Fruit fly (Drosophila melanogaster) whole organism, embryonic: ENCODE results near the gene CG33557.

Source experiments
- C15 ChIP-seq: fragments of 200-800 bp; sonication (Bioruptor generic); IDR thresholded peaks from 3 replicates; pipeline ENCODE4 v1.3.6; 2022; ENCODE audit warnings: missing biosample characterization, missing genetic modification characterization
- CG10209 ChIP-seq: fragments of 200-800 bp; sonication (Bioruptor generic); optimal IDR thresholded peaks from 3 replicates; lab custom pipeline; 2017; ENCODE audit warnings: missing biosample characterization, mild to moderate bottlenecking, missing genetic modification characterization, missing genetic modification reagents
- CG11398 ChIP-seq: fragments of 200-800 bp; sonication (Bioruptor generic); optimal IDR thresholded peaks from 2 replicates; lab custom pipeline; 2016; ENCODE audit warnings: missing biosample characterization, missing genetic modification characterization
- CG12071 ChIP-seq: fragments of 200-800 bp; sonication (Bioruptor generic); optimal IDR thresholded peaks from 3 replicates; lab custom pipeline; 2018; ENCODE audit warnings: missing biosample characterization, mild to moderate bottlenecking, missing genetic modification characterization
- CG14441 ChIP-seq: fragments of 200-800 bp; sonication (Bioruptor generic); IDR thresholded peaks from 2 replicates; pipeline ENCODE4 v1.3.6; 2022; ENCODE audit warnings: missing biosample characterization, missing genetic modification characterization
- CG15269 ChIP-seq: fragments of 200-800 bp; sonication (Bioruptor generic); optimal IDR thresholded peaks from 2 replicates; lab custom pipeline; 2018; ENCODE audit warnings: missing biosample characterization, mild to moderate bottlenecking, missing genetic modification characterization, moderate library complexity
- CG1832 ChIP-seq: fragments of 200-800 bp; sonication (Bioruptor generic); optimal IDR thresholded peaks from 2 replicates; lab custom pipeline; 2017; ENCODE audit warnings: missing biosample characterization, mild to moderate bottlenecking, missing genetic modification characterization, inconsistent platforms
- CG30403 ChIP-seq: fragments of 200-800 bp; sonication (Bioruptor generic); optimal IDR thresholded peaks from 3 replicates; lab custom pipeline; 2016; ENCODE audit warnings: missing biosample characterization, missing genetic modification characterization
- CG31388 ChIP-seq: fragments of 200-800 bp; sonication (Bioruptor generic); optimal IDR thresholded peaks from 2 replicates; lab custom pipeline; 2016; ENCODE audit warnings: missing biosample characterization, missing genetic modification characterization
- CG32772 ChIP-seq: fragments of 200-800 bp; sonication (Bioruptor generic); IDR thresholded peaks from 2 replicates; pipeline ENCODE4 v1.3.6; 2022; ENCODE audit warnings: missing biosample characterization, missing genetic modification characterization
- CG33213 ChIP-seq: fragments of 200-800 bp; sonication (Bioruptor generic); optimal IDR thresholded peaks from 3 replicates; lab custom pipeline; 2016; ENCODE audit warnings: missing biosample characterization, missing genetic modification characterization
- CG33557 ChIP-seq: fragments of 200-800 bp; sonication (Bioruptor generic); optimal IDR thresholded peaks from 2 replicates; lab custom pipeline; 2019; ENCODE audit warnings: missing biosample characterization, mild to moderate bottlenecking, missing genetic modification characterization, moderate library complexity
- CG4404 ChIP-seq: fragments of 200-800 bp; sonication (Bioruptor generic); IDR thresholded peaks from 2 replicates; pipeline ENCODE4 v1.3.6; 2022; ENCODE audit warnings: missing biosample characterization, missing genetic modification characterization
- CG4424 ChIP-seq: fragments of 200-800 bp; sonication (Bioruptor generic); optimal IDR thresholded peaks from 3 replicates; lab custom pipeline; 2016; ENCODE audit warnings: missing biosample characterization, missing genetic modification characterization
- CG4617 ChIP-seq: fragments of 200-800 bp; sonication (Bioruptor generic); optimal IDR thresholded peaks from 3 replicates; lab custom pipeline; 2016; ENCODE audit warnings: missing biosample characterization, missing genetic modification characterization, borderline replicate concordance
- CG5180 ChIP-seq: fragments of 200-800 bp; sonication (Bioruptor generic); optimal IDR thresholded peaks from 3 replicates; lab custom pipeline; 2017; ENCODE audit warnings: missing biosample characterization, missing genetic modification characterization, mild to moderate bottlenecking, moderate library complexity, missing genetic modification reagents
- CG7271 ChIP-seq: fragments of 200-800 bp; sonication (Bioruptor generic); optimal IDR thresholded peaks from 2 replicates; lab custom pipeline; 2018; ENCODE audit warnings: missing biosample characterization, mild to moderate bottlenecking, missing genetic modification characterization, moderate library complexity
- CG9437 ChIP-seq: fragments of 200-800 bp; sonication (Bioruptor generic); optimal IDR thresholded peaks from 2 replicates; lab custom pipeline; 2018; ENCODE audit warnings: missing biosample characterization, mild to moderate bottlenecking, missing genetic modification characterization
- CG9817 ChIP-seq: fragments of 200-800 bp; sonication (Bioruptor generic); optimal IDR thresholded peaks from 2 replicates; lab custom pipeline; 2018; ENCODE audit warnings: missing biosample characterization, mild to moderate bottlenecking, missing genetic modification characterization, moderate library complexity
- Dref ChIP-seq: fragments of 200-800 bp; sonication (Bioruptor generic); IDR thresholded peaks from 2 replicates; pipeline ENCODE4 v1.3.6; 2022; ENCODE audit warnings: missing biosample characterization, missing genetic modification characterization
- HLH3B ChIP-seq: fragments of 200-800 bp; sonication (Bioruptor generic); IDR thresholded peaks from 2 replicates; pipeline ENCODE4 v1.3.6; 2022; ENCODE audit warnings: missing biosample characterization, missing genetic modification characterization
- Hand ChIP-seq: fragments of 200-800 bp; sonication (Bioruptor generic); optimal IDR thresholded peaks from 2 replicates; lab custom pipeline; 2017; ENCODE audit warnings: mild to moderate bottlenecking, missing biosample characterization, missing genetic modification reagents, missing genetic modification characterization
- Hmr ChIP-seq: fragments of 200-800 bp; sonication (Bioruptor generic); optimal IDR thresholded peaks from 3 replicates; lab custom pipeline; 2017; ENCODE audit warnings: mild to moderate bottlenecking, missing biosample characterization, missing genetic modification reagents, missing genetic modification characterization
- MTF-1 ChIP-seq: fragments of 200-800 bp; sonication (Bioruptor generic); optimal IDR thresholded peaks from 2 replicates; lab custom pipeline; 2018; ENCODE audit warnings: missing biosample characterization, mild to moderate bottlenecking, missing genetic modification characterization, borderline replicate concordance
- Max ChIP-seq: fragments of 200-800 bp; sonication (Bioruptor generic); optimal IDR thresholded peaks from 2 replicates; lab custom pipeline; 2016; ENCODE audit warnings: missing biosample characterization, mild to moderate bottlenecking, missing genetic modification characterization
- Med ChIP-seq: fragments of 200-800 bp; sonication (Bioruptor generic); peaks from one replicate; lab custom pipeline; 2016; ENCODE audit warnings: missing biosample characterization, missing genetic modification characterization, mild to moderate bottlenecking, inconsistent platforms, moderate library complexity
- NC2β ChIP-seq: fragments of 200-800 bp; sonication (Bioruptor generic); optimal IDR thresholded peaks from 2 replicates; lab custom pipeline; 2016; ENCODE audit warnings: missing biosample characterization, missing genetic modification characterization
- Nf-YA ChIP-seq: fragments of 200-800 bp; sonication (Bioruptor generic); IDR thresholded peaks from 2 replicates; pipeline ENCODE4 v1.3.6; 2022; ENCODE audit warnings: missing biosample characterization, missing genetic modification characterization
- Rx ChIP-seq: fragments of 200-800 bp; sonication (Bioruptor generic); IDR thresholded peaks from 2 replicates; pipeline ENCODE4 v1.3.6; 2022; ENCODE audit warnings: missing biosample characterization, missing genetic modification characterization
- Side ChIP-seq: fragments of 200-800 bp; sonication (Bioruptor generic); optimal IDR thresholded peaks from 2 replicates; lab custom pipeline; 2016; ENCODE audit warnings: missing biosample characterization, missing genetic modification characterization
- ci ChIP-seq: fragments of 200-800 bp; sonication (Bioruptor generic); IDR thresholded peaks from 3 replicates; pipeline ENCODE4 v1.3.6; 2022; ENCODE audit warnings: missing biosample characterization, missing genetic modification characterization
- cwo ChIP-seq: fragments of 200-800 bp; sonication (Bioruptor generic); optimal IDR thresholded peaks from 3 replicates; lab custom pipeline; 2017; ENCODE audit warnings: missing biosample characterization, missing genetic modification characterization, mild to moderate bottlenecking, moderate library complexity, missing genetic modification reagents
- dati ChIP-seq: fragments of 200-800 bp; sonication (Bioruptor generic); IDR thresholded peaks from 2 replicates; pipeline ENCODE4 v1.3.6; 2022; ENCODE audit warnings: missing biosample characterization, missing genetic modification characterization
- dmrt99B ChIP-seq: fragments of 200-800 bp; sonication (Bioruptor generic); optimal IDR thresholded peaks from 2 replicates; lab custom pipeline; 2018; ENCODE audit warnings: missing biosample characterization, mild to moderate bottlenecking, missing genetic modification characterization, moderate library complexity
- ken ChIP-seq: fragments of 200-800 bp; sonication (Bioruptor generic); IDR thresholded peaks from 3 replicates; pipeline ENCODE4 v1.3.6; 2022; ENCODE audit warnings: missing biosample characterization, missing genetic modification characterization
- kni ChIP-seq: fragments of 200-800 bp; sonication (Bioruptor generic); optimal IDR thresholded peaks from 3 replicates; lab custom pipeline; 2017; ENCODE audit warnings: mild to moderate bottlenecking, missing biosample characterization, missing genetic modification reagents, missing genetic modification characterization
- lab ChIP-seq: fragments of 200-800 bp; sonication (Bioruptor generic); optimal IDR thresholded peaks from 3 replicates; lab custom pipeline; 2017; ENCODE audit warnings: missing biosample characterization, missing genetic modification characterization, mild to moderate bottlenecking, moderate library complexity, missing genetic modification reagents
- lmd ChIP-seq: fragments of 200-800 bp; sonication (Bioruptor generic); IDR thresholded peaks from 2 replicates; pipeline ENCODE4 v1.3.6; 2022; ENCODE audit warnings: missing biosample characterization, missing genetic modification characterization
- otp ChIP-seq: fragments of 200-800 bp; sonication (Bioruptor generic); IDR thresholded peaks from 3 replicates; pipeline ENCODE4, ENCODE4 v1.3.6; 2022; ENCODE audit warnings: missing biosample characterization, missing genetic modification characterization
- p53 ChIP-seq: fragments of 200-800 bp; sonication (Bioruptor generic); optimal IDR thresholded peaks from 2 replicates; lab custom pipeline; 2016; ENCODE audit warnings: missing biosample characterization, missing genetic modification characterization
- phol ChIP-seq: fragments of 200-800 bp; sonication (Bioruptor generic); optimal IDR thresholded peaks from 3 replicates; lab custom pipeline; 2018; ENCODE audit warnings: missing biosample characterization, mild to moderate bottlenecking, missing genetic modification characterization, moderate library complexity
- run ChIP-seq: fragments of 200-800 bp; sonication (Bioruptor generic); optimal IDR thresholded peaks from 3 replicates; lab custom pipeline; 2018; ENCODE audit warnings: missing biosample characterization, mild to moderate bottlenecking, missing genetic modification characterization
- sens-2 ChIP-seq: fragments of 200-800 bp; sonication (Bioruptor generic); IDR thresholded peaks from 2 replicates; pipeline ENCODE4 v1.3.6; 2022; ENCODE audit warnings: missing biosample characterization, missing genetic modification characterization
- sob ChIP-seq: fragments of 200-800 bp; sonication (Bioruptor generic); IDR thresholded peaks from 2 replicates; pipeline ENCODE4 v1.3.6; 2022; ENCODE audit warnings: missing biosample characterization, missing genetic modification characterization
- sr ChIP-seq: fragments of 200-800 bp; sonication (Bioruptor generic); IDR thresholded peaks from 3 replicates; pipeline ENCODE4 v1.3.6; 2022; ENCODE audit warnings: missing biosample characterization, missing genetic modification characterization
- tio ChIP-seq: fragments of 200-800 bp; sonication (Bioruptor generic); optimal IDR thresholded peaks from 2 replicates; lab custom pipeline; 2017; ENCODE audit warnings: missing biosample characterization, missing genetic modification characterization, inconsistent platforms
- tup ChIP-seq: fragments of 200-800 bp; sonication (Bioruptor generic); optimal IDR thresholded peaks from 2 replicates; lab custom pipeline; 2016; ENCODE audit warnings: missing biosample characterization, mild to moderate bottlenecking, missing genetic modification characterization, moderate library complexity
- vfl ChIP-seq: fragments of 200-800 bp; sonication (Bioruptor generic); optimal IDR thresholded peaks from 2 replicates; lab custom pipeline; 2016; ENCODE audit warnings: missing biosample characterization, missing genetic modification characterization
- zen2 ChIP-seq: fragments of 200-800 bp; sonication (Bioruptor generic); IDR thresholded peaks from 3 replicates; pipeline ENCODE4 v1.3.6; 2022; ENCODE audit warnings: missing biosample characterization, missing genetic modification characterization; ENCODE audit not compliant: partially characterized antibody

CG33557 gene

DNA sequence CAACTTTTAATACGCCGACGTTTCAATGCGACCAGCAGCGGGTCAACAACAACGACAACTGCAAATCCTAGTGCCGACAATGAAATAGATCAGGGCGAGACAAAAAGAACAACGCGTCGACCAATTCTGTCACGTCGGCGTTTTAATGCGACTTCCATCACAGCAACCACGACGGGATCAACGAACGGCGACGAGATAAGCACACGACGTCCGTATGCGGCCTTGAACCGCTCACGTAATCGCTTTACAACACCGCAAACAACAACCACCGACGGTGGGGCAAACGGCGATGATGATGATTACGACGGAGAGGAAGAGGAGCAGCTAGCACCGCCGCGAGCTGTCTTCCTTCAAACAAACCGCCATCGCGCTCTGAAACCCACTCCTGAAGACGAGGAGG is 30.5 kb downstream of the CG33557 start (continued):
- TF ChIP-seq CG30403 (GFP tag; lab: Kevin White, UChicago), result no peak
- TF ChIP-seq, all 482 proteins: peak for 0

DNA sequence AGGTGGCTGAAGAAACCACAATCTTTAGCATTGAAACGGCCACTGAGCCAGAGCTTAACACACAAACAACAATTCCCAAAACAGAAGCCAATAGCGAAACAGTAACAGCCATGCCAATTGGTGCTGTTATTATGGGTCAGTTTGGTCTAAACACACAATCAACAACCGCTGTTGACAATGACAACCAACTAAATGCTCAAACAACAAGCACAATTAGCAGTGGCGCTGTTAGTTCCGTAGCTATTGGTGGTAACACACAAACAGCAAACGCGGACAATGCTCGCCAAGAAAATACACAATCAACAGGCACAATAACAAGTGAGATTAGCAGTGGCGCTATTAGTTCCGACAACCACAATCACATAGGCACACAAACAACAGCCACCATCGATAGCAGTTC is 34.9 kb downstream of the CG33557 start:
- TF ChIP-seq run (no peak), MTF-1 (GFP tag; lab: Kevin White, UChicago) (no peak), CG1832 (GFP tag; lab: Kevin White, UChicago) (no peak), Hand (GFP tag; lab: Kevin White, UChicago) (no peak), kni (GFP tag; lab: Kevin White, UChicago) (no peak), phol (tag; lab: Kevin White, UChicago) (no peak), Dref (GFP tag; lab: Robert Waterston, UW) (no peak), CG15269 (peak; percentile 37), CG33557 (GFP tag; lab: Kevin White, UChicago) (no peak), Nf-YA (GFP tag; lab: Robert Waterston, UW) (peak; percentile 43; the same call in 1 of the 2 replicates), cwo (GFP tag; lab: Kevin White, UChicago) (no peak), p53 (GFP tag; lab: Kevin White, UChicago) (no peak), CG7271 (tag; lab: Kevin White, UChicago) (no peak), CG5180 (GFP tag; lab: Kevin White, UChicago) (peak; percentile 28), CG4424 (GFP tag; lab: Kevin White, UChicago) (no peak), CG31388 (no peak), C15 (GFP tag; lab: Robert Waterston, UW) (no peak), HLH3B (GFP tag; lab: Robert Waterston, UW) (peak; percentile 17; the same call in 1 of the 2 replicates), ci (GFP tag; lab: Robert Waterston, UW) (no peak), vfl (no peak), CG9437 (GFP tag; lab: Kevin White, UChicago) (no peak), CG10209 (peak; percentile 23), lmd (no peak), CG32772 (no peak), CG33213 (GFP tag; lab: Kevin White, UChicago) (no peak), dmrt99B (tag; lab: Kevin White, UChicago) (peak; percentile 21), sob (no peak), CG12071 (GFP tag; lab: Kevin White, UChicago) (peak; percentile 44), zen2 (no peak), CG11398 (GFP tag; lab: Kevin White, UChicago) (no peak), Max (GFP tag; lab: Kevin White, UChicago) (no peak), dati (GFP tag; lab: Robert Waterston, UW) (no peak), CG14441 (GFP tag; lab: Robert Waterston, UW) (0 out of 2 replicates have a peak, but pooled peaks have one; percentile 11), tio (GFP tag; lab: Kevin White, UChicago) (no peak), lab (GFP tag; lab: Kevin White, UChicago) (peak; percentile 36), tup (GFP tag; lab: Kevin White, UChicago) (no peak), Rx (GFP tag; lab: Robert Waterston, UW) (no peak), CG4404 (GFP tag; lab: Robert Waterston, UW) (no peak), CG4617 (GFP tag; lab: Kevin White, UChicago) (no peak), otp (GFP tag; lab: Robert Waterston, UW) (peak; percentile 43; the same call in 1 of the 3 replicates), Hmr (GFP tag; lab: Kevin White, UChicago) (peak; percentile 15), CG9817 (tag; lab: Kevin White, UChicago) (no peak), Med (GFP tag; lab: Kevin White, UChicago) (peak; percentile 77), sens-2 (GFP tag; lab: Robert Waterston, UW) (no peak), NC2β (GFP tag; lab: Kevin White, UChicago) (no peak), Side (no peak), ken (GFP tag; lab: Robert Waterston, UW) (0 out of 3 replicates have a peak, but pooled peaks have one; percentile 12), sr (GFP tag; lab: Robert Waterston, UW) (peak; percentile 29; the same call in 1 of the 3 replicates)
